Worm (Caenorhabditis elegans): ENCODE measurements around the gene T05C3.2.
"Not testable (repeated sequence)": the region's sequence is repeated elsewhere in the genome, so short reads cannot be mapped to it uniquely, and the experiment has no call there.

T05C3.2 gene

ce11 chrV:5470930-5471329, 22.6 kb upstream of the T05C3.2 start, which contains the start of gene ZC317.7:
Gene ZC317.7 (minus strand): TSS chrV:5471030.
- not testable (repeated sequence) for TF ChIP-seq nhr-25, nhr-77, daf-12 (tag; optimal IDR thresholded peaks at IDR 0.05)

ce11 chrV:5477719-5478118, 15.8 kb upstream of the T05C3.2 start:
- TF ChIP-seq fkh-10 (GFP tag; optimal IDR thresholded peaks at IDR 0.05) (no peak), aly-2 (tag; optimal IDR thresholded peaks at IDR 0.05) (no peak), ceh-82 (tag; optimal IDR thresholded peaks at IDR 0.05) (no peak), nhr-77 (tag; optimal IDR thresholded peaks at IDR 0.05) (no peak), ceh-16 (tag; optimal IDR thresholded peaks at IDR 0.05) (no peak), nfya-1 (tag; optimal IDR thresholded peaks at IDR 0.05; ENCODE audit: insufficient read depth) (no peak), egl-27 (tag; optimal IDR thresholded peaks at IDR 0.05) (no peak), nhr-28 (tag; optimal IDR thresholded peaks at IDR 0.05) (no peak), pha-4 (tag; optimal IDR thresholded peaks at IDR 0.05) (no peak), mml-1 (tag; optimal IDR thresholded peaks at IDR 0.05) (no peak)

ce11 chrV:5482315-5482714, 11.2 kb upstream of the T05C3.2 start, which contains the start of gene srg-66:
Gene srg-66 (minus strand): TSS chrV:5482415.
- no peak for TF ChIP-seq ceh-16 (tag; optimal IDR thresholded peaks at IDR 0.05)
- TF ChIP-seq nhr-25 (tag; optimal IDR thresholded peaks at IDR 0.05): no peak
- TF ChIP-seq mdl-1 (tag; optimal IDR thresholded peaks at IDR 0.05): no peak
- TF ChIP-seq aly-2 (tag; optimal IDR thresholded peaks at IDR 0.05): no peak
- TF ChIP-seq hmg-11 (tag; optimal IDR thresholded peaks at IDR 0.05): no peak
- no peak for TF ChIP-seq zag-1 (tag; optimal IDR thresholded peaks at IDR 0.05)
- TF ChIP-seq R02D3.7 (tag; optimal IDR thresholded peaks at IDR 0.05): no peak
- TF ChIP-seq ceh-82 (tag; optimal IDR thresholded peaks at IDR 0.05): no peak
- TF ChIP-seq nhr-28 (tag; optimal IDR thresholded peaks at IDR 0.05): no peak
- no peak for TF ChIP-seq ztf-11 (tag; optimal IDR thresholded peaks at IDR 0.05)
- TF ChIP-seq ztf-4 (tag; optimal IDR thresholded peaks at IDR 0.05): no peak
- no peak for TF ChIP-seq nhr-77 (tag; optimal IDR thresholded peaks at IDR 0.05)
- TF ChIP-seq elt-3 (tag; optimal IDR thresholded peaks at IDR 0.05): no peak
- TF ChIP-seq lin-39 (tag; optimal IDR thresholded peaks at IDR 0.05): no peak
- no peak for TF ChIP-seq unc-39 (tag; optimal IDR thresholded peaks at IDR 0.05)
- no peak for TF ChIP-seq egl-5 (tag; optimal IDR thresholded peaks at IDR 0.05)
- no peak for TF ChIP-seq nhr-12 (tag; optimal IDR thresholded peaks at IDR 0.05)

- TF ChIP-seq egl-5 (tag; optimal IDR thresholded peaks at IDR 0.05): no peak
- no peak for TF ChIP-seq fkh-10 (GFP tag; optimal IDR thresholded peaks at IDR 0.05)
- TF ChIP-seq elt-3 (tag; optimal IDR thresholded peaks at IDR 0.05): no peak
- no peak for TF ChIP-seq R02D3.7 (tag; optimal IDR thresholded peaks at IDR 0.05)
- TF ChIP-seq ZK546.5 (tag; optimal IDR thresholded peaks at IDR 0.05): no peak
- TF ChIP-seq fos-1 (tag; optimal IDR thresholded peaks at IDR 0.05): no peak
These were observed 8.7 kb upstream of the T05C3.2 start, which contains the start of gene srg-65 for ce11 chrV:5484866-5485265. Gene srg-65 (minus strand): TSS chrV:5484966.

- TF ChIP-seq egl-27 (tag; optimal IDR thresholded peaks at IDR 0.05) (no peak), ztf-11 (tag; optimal IDR thresholded peaks at IDR 0.05) (no peak), nhr-12 (tag; optimal IDR thresholded peaks at IDR 0.05) (no peak), nhr-28 (tag; optimal IDR thresholded peaks at IDR 0.05) (no peak), nhr-25 (tag; optimal IDR thresholded peaks at IDR 0.05) (no peak), nhr-77 (tag; optimal IDR thresholded peaks at IDR 0.05) (no peak), mdl-1 (tag; optimal IDR thresholded peaks at IDR 0.05) (no peak), eor-1 (tag; optimal IDR thresholded peaks at IDR 0.05) (no peak), elt-2 (tag; optimal IDR thresholded peaks at IDR 0.05) (no peak), elt-1 (tag; optimal IDR thresholded peaks at IDR 0.05) (no peak), aly-2 (tag; optimal IDR thresholded peaks at IDR 0.05) (no peak)
These were observed 6.4 kb upstream of the T05C3.2 start for ce11 chrV:5487180-5487579.

ce11 chrV:5488766-5489165, 4.8 kb upstream of the T05C3.2 start, which contains the start of gene grl-18:
Gene grl-18 (minus strand): TSS chrV:5488866.
- TF ChIP-seq nhr-23 (tag; optimal IDR thresholded peaks at IDR 0.05): no peak
- TF ChIP-seq hmg-11 (tag; optimal IDR thresholded peaks at IDR 0.05): no peak
- TF ChIP-seq fkh-10 (GFP tag; optimal IDR thresholded peaks at IDR 0.05): no peak
- TF ChIP-seq daf-12 (tag; optimal IDR thresholded peaks at IDR 0.05): no peak
- TF ChIP-seq mml-1 (tag; optimal IDR thresholded peaks at IDR 0.05): no peak

ce11 chrV:5490205-5490604, 3.3 kb upstream of the T05C3.2 start, which contains the start of gene T05C3.6:
Gene T05C3.6 (plus strand): TSS chrV:5490445.
- no peak for TF ChIP-seq lsy-12 (tag; optimal IDR thresholded peaks at IDR 0.05)
- peak; percentile 87 for TF ChIP-seq elt-2 (tag; optimal IDR thresholded peaks at IDR 0.05)
- TF ChIP-seq mdl-1 (tag; optimal IDR thresholded peaks at IDR 0.05): peak; percentile 30
- no peak for TF ChIP-seq nhr-77 (tag; optimal IDR thresholded peaks at IDR 0.05)
- peak; percentile 90 for TF ChIP-seq pqm-1 (tag; optimal IDR thresholded peaks at IDR 0.05)
- TF ChIP-seq jun-1 (tag; optimal IDR thresholded peaks at IDR 0.05): peak; percentile 8
- TF ChIP-seq daf-12 (tag; optimal IDR thresholded peaks at IDR 0.05): no peak
- no peak for TF ChIP-seq egl-5 (tag; optimal IDR thresholded peaks at IDR 0.05)
- TF ChIP-seq nhr-237 (tag; optimal IDR thresholded peaks at IDR 0.05): no peak

Measured in whole organism, L3 larva.